Worm (Caenorhabditis elegans) whole organism, L1 larva: ENCODE results near the gene fbxa-219.

ENCODE experiments used
- C16A3.4 ChIP-seq: fragments of 150-350 bp; optimal IDR thresholded peaks from 2 replicates; lab custom pipeline; 2014; ENCODE audit warnings: missing biosample characterization, missing genetic modification characterization
- F16B12.6 ChIP-seq: fragments of 150-350 bp; optimal IDR thresholded peaks from 2 replicates; lab custom pipeline; 2014; ENCODE audit warnings: missing biosample characterization, missing genetic modification characterization
- aha-1 ChIP-seq: fragments of 150-350 bp; optimal IDR thresholded peaks from 2 replicates; lab custom pipeline; 2014; ENCODE audit warnings: missing biosample characterization, missing genetic modification characterization
- blmp-1 ChIP-seq: fragments of 150-350 bp; optimal IDR thresholded peaks from 2 replicates; lab custom pipeline; 2014; ENCODE audit warnings: missing biosample characterization, missing genetic modification characterization
- ceh-8 ChIP-seq: fragments of 200-800 bp; sonication (Bioruptor generic); optimal IDR thresholded peaks from 2 replicates; lab custom pipeline; 2018; ENCODE audit warnings: mild to moderate bottlenecking, missing genetic modification characterization, moderate library complexity, missing compliant biosample characterization
- efl-3 ChIP-seq: fragments of 200-800 bp; sonication (Bioruptor generic); optimal IDR thresholded peaks from 2 replicates; lab custom pipeline; 2018; ENCODE audit warnings: mild to moderate bottlenecking, missing genetic modification characterization, missing compliant biosample characterization
- lin-15B ChIP-seq: fragments of 150-350 bp; sonication (generic microtip); optimal IDR thresholded peaks from 3 replicates; lab custom pipeline; 2014; ENCODE audit warnings: missing biosample characterization, missing genetic modification characterization
- mdl-1 ChIP-seq, 2 experiments: fragments of 150-350 bp; optimal IDR thresholded peaks; 2 replicates each; lab custom pipeline; 2014 to 2017; ENCODE audit warnings: missing biosample characterization in 2 of 2, missing genetic modification characterization in 2 of 2, inconsistent platforms in 1 of 2
- nhr-20 ChIP-seq: sonication (generic microtip); optimal IDR thresholded peaks from 2 replicates; lab custom pipeline; 2016; ENCODE audit warnings: mild to moderate bottlenecking, missing genetic modification characterization, missing compliant biosample characterization
- nhr-47 ChIP-seq: sonication (generic microtip); optimal IDR thresholded peaks from 2 replicates; lab custom pipeline; 2016; ENCODE audit warnings: mild to moderate bottlenecking, missing genetic modification characterization, moderate library complexity, missing compliant biosample characterization
- nhr-71 ChIP-seq: sonication (generic microtip); optimal IDR thresholded peaks from 2 replicates; lab custom pipeline; 2016; ENCODE audit warnings: mild to moderate bottlenecking, missing genetic modification characterization, moderate library complexity, missing compliant biosample characterization
- pax-3 ChIP-seq: fragments of 200-800 bp; sonication (Bioruptor generic); optimal IDR thresholded peaks from 2 replicates; lab custom pipeline; 2018; ENCODE audit warnings: mild to moderate bottlenecking, missing genetic modification characterization, moderate library complexity, missing compliant biosample characterization
- rnt-1 ChIP-seq: sonication (generic microtip); optimal IDR thresholded peaks from 2 replicates; lab custom pipeline; 2016; ENCODE audit warnings: mild to moderate bottlenecking, missing genetic modification characterization, moderate library complexity, missing compliant biosample characterization
- skn-1 ChIP-seq: fragments of 150-350 bp; optimal IDR thresholded peaks from 2 replicates; lab custom pipeline; 2014; ENCODE audit warnings: missing biosample characterization, missing genetic modification characterization
- sup-37 ChIP-seq: fragments of 200-800 bp; sonication (Bioruptor generic); optimal IDR thresholded peaks from 2 replicates; lab custom pipeline; 2018; ENCODE audit warnings: mild to moderate bottlenecking, missing genetic modification characterization, missing compliant biosample characterization
- swsn-7 ChIP-seq: sonication (generic microtip); optimal IDR thresholded peaks from 2 replicates; lab custom pipeline; 2016; ENCODE audit warnings: missing genetic modification characterization, missing compliant biosample characterization
- tlp-1 ChIP-seq: fragments of 150-350 bp; optimal IDR thresholded peaks from 2 replicates; lab custom pipeline; 2014; ENCODE audit warnings: missing biosample characterization, missing genetic modification characterization
- unc-62 ChIP-seq: fragments of 150-350 bp; optimal IDR thresholded peaks from 2 replicates; lab custom pipeline; 2014; ENCODE audit warnings: missing biosample characterization, missing genetic modification reagents, missing genetic modification characterization
- unc-86 ChIP-seq: sonication (generic microtip); optimal IDR thresholded peaks from 2 replicates; lab custom pipeline; 2016; ENCODE audit warnings: missing genetic modification characterization, missing compliant biosample characterization
- unc-98 ChIP-seq: fragments of 200-800 bp; sonication (Bioruptor generic); IDR thresholded peaks from 2 replicates; pipeline ENCODE4 v1.3.6; 2022; ENCODE audit warnings: missing genetic modification characterization, missing compliant biosample characterization

fbxa-219 gene

DNA sequence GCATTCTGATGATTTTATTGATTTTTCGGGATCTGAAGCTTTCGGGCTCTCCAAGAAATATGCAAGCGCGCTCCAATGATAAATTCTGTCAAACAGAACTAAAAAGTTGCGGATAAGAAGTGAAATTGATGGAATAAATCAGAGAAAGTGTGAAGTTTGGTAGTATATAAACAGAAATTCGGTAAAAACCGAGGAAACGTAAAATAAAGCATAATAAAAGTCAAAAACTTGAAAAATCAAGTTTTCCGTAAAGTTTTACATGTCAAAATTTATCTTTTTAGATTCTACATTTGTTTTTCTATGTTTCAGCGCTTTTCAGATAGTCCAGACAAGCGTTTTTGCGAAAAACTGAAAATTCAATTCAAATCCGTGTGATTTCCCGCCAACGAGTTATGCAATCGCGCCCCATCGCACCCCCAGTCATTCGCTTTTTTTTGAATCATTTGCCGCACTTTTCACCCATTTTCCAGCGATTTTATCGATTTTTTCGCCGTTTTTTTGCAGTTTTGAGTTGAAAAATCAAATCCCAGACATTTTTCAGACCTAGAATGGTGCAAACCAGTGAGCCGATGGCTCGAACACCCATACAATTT lies 39.9 kb downstream of the fbxa-219 start, which contains the start of the genes Y54F10BM.13 and ppm-1.D (continued):
- TF ChIP-seq rnt-1 (tag; lab: Kevin White, UChicago) (no peak), unc-86 (tag; lab: Kevin White, UChicago) (peak; percentile 19), C16A3.4 (tag; lab: Kevin White, UChicago) (peak; percentile 31), swsn-7 (no peak), F16B12.6 (tag; lab: Kevin White, UChicago) (peak; percentile 52), unc-62 (GFP tag; lab: Kevin White, UChicago) (no peak), mdl-1 (tag; optimal IDR thresholded peaks at IDR 0.05; lab: Kevin White, UChicago) (no peak), lin-15B (tag; lab: Kevin White, UChicago) (peak; percentile 54), efl-3 (GFP tag; lab: Kevin White, UChicago) (no peak), sup-37 (GFP tag; lab: Kevin White, UChicago) (no peak), unc-98 (peak; percentile 49; the same call in 1 of the 2 replicates), blmp-1 (peak; percentile 35), skn-1 (tag; lab: Kevin White, UChicago) (no peak)

DNA sequence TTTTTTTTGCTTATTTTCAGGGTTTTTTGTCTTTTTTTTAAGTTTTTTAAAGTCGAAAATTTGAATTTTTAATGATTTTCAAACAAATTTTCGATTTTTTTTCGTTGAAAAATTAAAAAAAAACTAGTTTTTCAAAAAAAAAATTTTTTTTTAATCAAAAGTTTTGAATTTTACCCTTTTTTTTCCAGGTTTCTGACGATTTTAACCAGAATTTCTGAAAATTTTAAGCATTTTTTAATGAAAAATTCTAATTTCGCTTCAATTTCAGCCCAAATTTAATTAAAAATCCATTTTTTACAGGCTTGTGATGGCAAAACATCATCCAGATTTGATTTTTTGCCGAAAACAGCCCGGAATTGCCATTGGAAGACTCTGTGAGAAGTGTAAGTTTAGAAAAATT lies 52.1 kb downstream of the fbxa-219 start, which contains the start of gene phf-5:
TSS of gene phf-5 (plus strand) at position 301 of the 400 bp plus-strand sequence.
- TF ChIP-seq nhr-71 (tag; lab: Kevin White, UChicago) = no peak
- TF ChIP-seq blmp-1 = no peak
- no peak for TF ChIP-seq nhr-47 (tag; lab: Kevin White, UChicago)
- no peak for TF ChIP-seq tlp-1 (tag; lab: Kevin White, UChicago)
- TF ChIP-seq ceh-8 = no peak
- no peak for TF ChIP-seq nhr-20 (tag; lab: Kevin White, UChicago)
- no peak for TF ChIP-seq pax-3
- no peak for TF ChIP-seq aha-1 (tag; lab: Kevin White, UChicago)
